Fruit fly (Drosophila melanogaster): ENCODE results near the gene CG32071.

CG32071 gene

dm6 chr3L:11089805-11090440 is 13.8 kb downstream of the CG32071 start (continued):
- TF ChIP-seq tll (GFP tag; optimal IDR thresholded peaks at IDR 0.05): peak in 1 of 2 experiments; percentile 74
- TF ChIP-seq CG2129 (GFP tag; IDR thresholded peaks at IDR 0.05; ENCODE audit: partially characterized antibody): no peak
- peak; percentile 82 for TF ChIP-seq CG6683 (GFP tag; optimal IDR thresholded peaks at IDR 0.05)
- TF ChIP-seq Dip3 (GFP tag; optimal IDR thresholded peaks at IDR 0.05): peak; percentile 35
- TF ChIP-seq toy (GFP tag; IDR thresholded peaks at IDR 0.05): 0 out of 2 replicates have a peak, but pooled peaks have one; percentile 8
- TF ChIP-seq sens (GFP tag): peak; percentile 99
- peak; percentile 75 for TF ChIP-seq CG10274 (GFP tag; optimal IDR thresholded peaks at IDR 0.05)
- no peak for TF ChIP-seq exex (tag; optimal IDR thresholded peaks at IDR 0.05)
- peak; percentile 63 for TF ChIP-seq CG7786 (GFP tag; optimal IDR thresholded peaks at IDR 0.05)
- peak; percentile 72 for TF ChIP-seq CG8944 (GFP tag; optimal IDR thresholded peaks at IDR 0.05)
- TF ChIP-seq fu2 (GFP tag; optimal IDR thresholded peaks at IDR 0.05): peak; percentile 51
- TF ChIP-seq CG10565 (GFP tag; optimal IDR thresholded peaks at IDR 0.05): peak; percentile 29
- peak; percentile 91 for TF ChIP-seq gcm2 (GFP tag; optimal IDR thresholded peaks at IDR 0.05)
- TF ChIP-seq Hr3 (GFP tag; optimal IDR thresholded peaks at IDR 0.05): peak; percentile 91
- TF ChIP-seq wor (GFP tag; IDR thresholded peaks at IDR 0.05): peak; percentile 86
- TF ChIP-seq Rx (GFP tag; IDR thresholded peaks at IDR 0.05): peak; percentile 32
- peak; percentile 89 for TF ChIP-seq Camta (GFP tag; optimal IDR thresholded peaks at IDR 0.05)
- peak; percentile 83 for TF ChIP-seq Nf-YB (GFP tag; optimal IDR thresholded peaks at IDR 0.05)
- TF ChIP-seq Doc3 (GFP tag; IDR thresholded peaks at IDR 0.05; ENCODE audit: partially characterized antibody): no peak
- TF ChIP-seq bcd (GFP tag; optimal IDR thresholded peaks at IDR 0.05): peak; percentile 88
- no peak for TF ChIP-seq CG3995 (GFP tag; optimal IDR thresholded peaks at IDR 0.05)
- peak; percentile 73 for TF ChIP-seq sd (tag; optimal IDR thresholded peaks at IDR 0.05)
- peak; percentile 73 for TF ChIP-seq disco-r (GFP tag; optimal IDR thresholded peaks at IDR 0.05)
- no peak for TF ChIP-seq rib (GFP tag; IDR thresholded peaks at IDR 0.05)
- 0 out of 3 replicates have a peak, but pooled peaks have one; percentile 73 for TF ChIP-seq jigr1 (GFP tag; IDR thresholded peaks at IDR 0.05)
- TF ChIP-seq vvl (GFP tag; IDR thresholded peaks at IDR 0.05): peak; percentile 79
- TF ChIP-seq crc (GFP tag; optimal IDR thresholded peaks at IDR 0.05): peak; percentile 61
- TF ChIP-seq D19B (GFP tag; optimal IDR thresholded peaks at IDR 0.05): peak; percentile 62
- peak; percentile 87 for TF ChIP-seq CG16863 (GFP tag; optimal IDR thresholded peaks at IDR 0.05)
- TF ChIP-seq oc (tag; optimal IDR thresholded peaks at IDR 0.05): peak; percentile 81
- TF ChIP-seq Poxn (GFP tag; IDR thresholded peaks at IDR 0.05): no peak
- peak; percentile 84 for TF ChIP-seq E2f1 (GFP tag; IDR thresholded peaks at IDR 0.05)
- peak; percentile 30 for TF ChIP-seq pfk (GFP tag; optimal IDR thresholded peaks at IDR 0.05)
- TF ChIP-seq vnd (GFP tag; IDR thresholded peaks at IDR 0.05; ENCODE audit: partially characterized antibody): peak; percentile 50; the same call in 1 of the 3 replicates
- peak; percentile 88 for TF ChIP-seq Kr (GFP tag; optimal IDR thresholded peaks at IDR 0.05)
- peak; percentile 78 for TF ChIP-seq BtbVII (GFP tag; optimal IDR thresholded peaks at IDR 0.05)
- TF ChIP-seq wdn (GFP tag; IDR thresholded peaks at IDR 0.05): no peak
- peak; percentile 95 for TF ChIP-seq CoRest (tag; optimal IDR thresholded peaks at IDR 0.05)
- peak; percentile 68 for TF ChIP-seq ssp (GFP tag; IDR thresholded peaks at IDR 0.05)
- TF ChIP-seq CG34422 (GFP tag; IDR thresholded peaks at IDR 0.05): peak; percentile 74
- peak; percentile 44; the same call in 1 of the 2 replicates for TF ChIP-seq slbo (GFP tag; IDR thresholded peaks at IDR 0.05)
- peak; percentile 76 for TF ChIP-seq trh (GFP tag; optimal IDR thresholded peaks at IDR 0.05)
- peak; percentile 93 for TF ChIP-seq D19A (tag; optimal IDR thresholded peaks at IDR 0.05)
- peak; percentile 93 for TF ChIP-seq Sox102F (GFP tag; optimal IDR thresholded peaks at IDR 0.05)
- TF ChIP-seq CTCF (GFP tag; optimal IDR thresholded peaks at IDR 0.05): peak; percentile 63
- no peak for TF ChIP-seq unc-4 (GFP tag; IDR thresholded peaks at IDR 0.05; ENCODE audit: partially characterized antibody)
- TF ChIP-seq CG18262 (tag; optimal IDR thresholded peaks at IDR 0.05): peak; percentile 98
- TF ChIP-seq CG6175 (GFP tag; IDR thresholded peaks at IDR 0.05): no peak
- TF ChIP-seq shn (GFP tag; optimal IDR thresholded peaks at IDR 0.05): peak; percentile 67
- TF ChIP-seq Tbp (GFP tag; optimal IDR thresholded peaks at IDR 0.05): no peak
- peak; percentile 69 for TF ChIP-seq pho (GFP tag; optimal IDR thresholded peaks at IDR 0.05)

Measured in whole organism, embryonic.